Worm (Caenorhabditis elegans) whole organism, L1 larva: Measurements from ENCODE around the gene gcs-1.

Source experiments
- F16B12.6 ChIP-seq: fragments of 150-350 bp; optimal IDR thresholded peaks from 2 replicates; lab custom pipeline; 2014; ENCODE audit warnings: missing biosample characterization, missing genetic modification characterization
- aha-1 ChIP-seq: fragments of 150-350 bp; optimal IDR thresholded peaks from 2 replicates; lab custom pipeline; 2014; ENCODE audit warnings: missing biosample characterization, missing genetic modification characterization
- ama-1 ChIP-seq: fragments of 150-350 bp; optimal IDR thresholded peaks from 2 replicates; lab custom pipeline; 2014
- ceh-88 ChIP-seq: fragments of 200-800 bp; sonication (Bioruptor generic); IDR thresholded peaks from 2 replicates; pipeline ENCODE4 v1.3.6; 2022; ENCODE audit warnings: missing genetic modification characterization, missing compliant biosample characterization
- ces-1 ChIP-seq: fragments of 150-350 bp; optimal IDR thresholded peaks from 2 replicates; lab custom pipeline; 2014; ENCODE audit warnings: missing biosample characterization, missing genetic modification reagents, missing genetic modification characterization
- dpl-1 ChIP-seq, 3 experiments: fragments of 150-350 bp in 2 of 3; sonication (generic microtip) in 1 of 3; optimal IDR thresholded peaks; 2 replicates each; lab custom pipeline; 2014 to 2017; ENCODE audit warnings: missing biosample characterization in 3 of 3, missing genetic modification characterization in 3 of 3, missing genetic modification reagents in 3 of 3
- efl-1 ChIP-seq, 4 experiments: fragments of 150-350 bp; optimal IDR thresholded peaks in 3 of 4; peaks in 1 of 4; 1 replicate in 1 of 4; 2 replicates in 3 of 4; lab custom pipeline; 2014; ENCODE audit warnings: missing biosample characterization in 2 of 4, missing genetic modification characterization in 2 of 4, missing genetic modification reagents in 2 of 4
- efl-3 ChIP-seq: fragments of 200-800 bp; sonication (Bioruptor generic); optimal IDR thresholded peaks from 2 replicates; lab custom pipeline; 2018; ENCODE audit warnings: mild to moderate bottlenecking, missing genetic modification characterization, missing compliant biosample characterization
- egl-27 ChIP-seq, 2 experiments: fragments of 150-350 bp in 1 of 2; sonication (generic microtip); optimal IDR thresholded peaks; 3 replicates each; lab custom pipeline; 2017 to 2018; ENCODE audit warnings: missing biosample characterization in 2 of 2, missing genetic modification characterization in 2 of 2, missing genetic modification reagents in 2 of 2
- elt-2 ChIP-seq: sonication (generic microtip); optimal IDR thresholded peaks from 2 replicates; lab custom pipeline; 2016; ENCODE audit warnings: missing genetic modification characterization, mild to moderate bottlenecking, inconsistent platforms, missing compliant biosample characterization, missing genetic modification reagents
- elt-3 ChIP-seq, 6 experiments: fragments of 150-350 bp in 1 of 6; sonication (generic microtip); optimal IDR thresholded peaks; 2 replicates each; lab custom pipeline; 2017 to 2018; ENCODE audit warnings: missing biosample characterization in 6 of 6, missing genetic modification characterization in 6 of 6, inconsistent platforms in 1 of 6
- fos-1 ChIP-seq: fragments of 150-350 bp; optimal IDR thresholded peaks from 2 replicates; lab custom pipeline; 2014; ENCODE audit warnings: missing biosample characterization, missing genetic modification characterization
- hpl-2 ChIP-seq: fragments of 150-350 bp; optimal IDR thresholded peaks from 2 replicates; lab custom pipeline; 2014; ENCODE audit warnings: missing biosample characterization, missing genetic modification reagents, missing genetic modification characterization
- lin-15B ChIP-seq: fragments of 150-350 bp; sonication (generic microtip); optimal IDR thresholded peaks from 3 replicates; lab custom pipeline; 2014; ENCODE audit warnings: missing biosample characterization, missing genetic modification characterization
- lin-35 ChIP-seq, 2 experiments: fragments of 150-350 bp; optimal IDR thresholded peaks; 2 replicates each; lab custom pipeline; 2014; ENCODE audit warnings: missing biosample characterization in 2 of 2, missing genetic modification characterization in 2 of 2, missing genetic modification reagents in 2 of 2
- lir-3 ChIP-seq: sonication (generic microtip); optimal IDR thresholded peaks from 2 replicates; lab custom pipeline; 2016; ENCODE audit warnings: mild to moderate bottlenecking, missing genetic modification characterization, moderate library complexity, missing compliant biosample characterization; ENCODE audit not compliant: poor library complexity
- lsy-2 ChIP-seq, 2 experiments: fragments of 150-350 bp; optimal IDR thresholded peaks; 2 replicates each; lab custom pipeline; 2014; ENCODE audit warnings: missing biosample characterization in 2 of 2, missing genetic modification characterization in 2 of 2
- mdl-1 ChIP-seq, 2 experiments: fragments of 150-350 bp; optimal IDR thresholded peaks; 2 replicates each; lab custom pipeline; 2014 to 2017; ENCODE audit warnings: missing biosample characterization in 2 of 2, missing genetic modification characterization in 2 of 2, inconsistent platforms in 1 of 2
- mef-2 ChIP-seq: fragments of 150-350 bp; optimal IDR thresholded peaks from 2 replicates; lab custom pipeline; 2014; ENCODE audit warnings: missing biosample characterization, missing genetic modification characterization
- mep-1 ChIP-seq: fragments of 150-350 bp; optimal IDR thresholded peaks from 2 replicates; lab custom pipeline; 2014; ENCODE audit warnings: missing biosample characterization, missing genetic modification characterization
- nhr-237 ChIP-seq: fragments of 150-350 bp; optimal IDR thresholded peaks from 2 replicates; lab custom pipeline; 2014; ENCODE audit warnings: missing biosample characterization, missing genetic modification characterization
- nhr-47 ChIP-seq: sonication (generic microtip); optimal IDR thresholded peaks from 2 replicates; lab custom pipeline; 2016; ENCODE audit warnings: mild to moderate bottlenecking, missing genetic modification characterization, moderate library complexity, missing compliant biosample characterization
- nhr-85 ChIP-seq: sonication (generic microtip); peaks from one replicate; lab custom pipeline; 2016; ENCODE audit warnings: missing genetic modification characterization, inconsistent platforms, missing compliant biosample characterization
- skn-1 ChIP-seq: fragments of 150-350 bp; optimal IDR thresholded peaks from 2 replicates; lab custom pipeline; 2014; ENCODE audit warnings: missing biosample characterization, missing genetic modification characterization
- sox-4 ChIP-seq: sonication (generic microtip); optimal IDR thresholded peaks from 2 replicates; lab custom pipeline; 2016; ENCODE audit warnings: missing genetic modification characterization, missing compliant biosample characterization
- sup-37 ChIP-seq: fragments of 200-800 bp; sonication (Bioruptor generic); optimal IDR thresholded peaks from 2 replicates; lab custom pipeline; 2018; ENCODE audit warnings: mild to moderate bottlenecking, missing genetic modification characterization, missing compliant biosample characterization
- tbx-2 ChIP-seq: sonication (generic microtip); optimal IDR thresholded peaks from 2 replicates; lab custom pipeline; 2016; ENCODE audit warnings: missing genetic modification characterization, missing compliant biosample characterization
- tlp-1 ChIP-seq: fragments of 150-350 bp; optimal IDR thresholded peaks from 2 replicates; lab custom pipeline; 2014; ENCODE audit warnings: missing biosample characterization, missing genetic modification characterization
- ztf-11 ChIP-seq, 2 experiments: sonication (generic microtip); optimal IDR thresholded peaks; 2 replicates each; lab custom pipeline; 2016 to 2017; ENCODE audit warnings: missing genetic modification characterization in 2 of 2, missing biosample characterization in 1 of 2, missing compliant biosample characterization in 1 of 2

gcs-1 gene

DNA sequence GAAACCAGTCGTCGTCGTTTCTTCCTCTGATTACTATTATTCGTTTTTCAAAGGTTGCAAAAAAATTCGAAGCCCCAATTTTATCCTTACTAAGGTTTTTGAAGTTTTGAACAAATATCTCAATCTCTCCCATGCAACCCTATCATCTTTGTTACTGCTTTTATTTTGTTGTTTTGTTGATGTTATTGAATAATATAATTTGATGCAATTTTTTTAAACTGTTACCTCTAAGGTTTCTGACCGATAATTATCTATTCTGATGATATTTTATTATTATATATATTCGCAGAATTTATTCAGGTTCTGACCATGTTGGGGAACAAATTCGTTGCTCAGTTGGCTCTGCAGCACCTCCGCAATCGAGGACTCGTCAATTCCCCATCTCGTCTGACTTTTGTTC, 42.0 kb downstream of the gcs-1 start, which contains the start of gene ndub-2:
ndub-2 (plus strand) TSS at position 301 of the 400 bp plus-strand sequence.
- no peak for TF ChIP-seq ama-1 (lab: Kevin White, UChicago)
- no peak for TF ChIP-seq efl-1 (optimal IDR thresholded peaks at IDR 0.05; lab: Kevin White, UChicago)
- peak in 1 of 2 experiments; percentile 45 for TF ChIP-seq efl-1 (GFP tag; optimal IDR thresholded peaks at IDR 0.05 in 1 of 2; lab: Kevin White, UChicago)
- no peak for TF ChIP-seq nhr-237 (tag; lab: Kevin White, UChicago)

DNA sequence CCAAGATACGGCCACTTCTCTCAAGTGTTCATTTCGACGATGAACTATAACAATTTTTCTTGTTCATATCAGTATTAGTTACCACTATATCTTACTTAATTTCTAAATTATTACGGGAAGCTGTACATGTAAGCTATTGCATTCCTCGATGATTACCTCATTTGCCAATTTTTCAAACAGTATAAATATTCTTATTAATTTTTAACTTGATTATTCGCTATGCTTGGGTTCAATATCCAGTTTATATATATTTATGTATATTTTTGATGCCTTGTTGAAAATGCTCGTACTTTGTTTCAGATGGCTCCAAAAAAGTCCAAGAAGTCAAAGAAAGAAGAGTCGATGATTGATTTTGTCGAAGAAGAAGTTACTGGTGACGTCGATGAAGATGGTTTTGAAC, 43.8 kb downstream of the gcs-1 start, which contains the start of gene F44G4.1:
F44G4.1 (plus strand) TSS at position 301 of the 400 bp plus-strand sequence.
- no peak for TF ChIP-seq ces-1
- no peak for TF ChIP-seq mdl-1 (tag; optimal IDR thresholded peaks at IDR 0.05; lab: Kevin White, UChicago)
- TF ChIP-seq F16B12.6 (tag; lab: Kevin White, UChicago): no peak
- no peak for TF ChIP-seq nhr-237 (tag; lab: Kevin White, UChicago)
- TF ChIP-seq elt-3 (tag; optimal IDR thresholded peaks at IDR 0.05; lab: Kevin White, UChicago): no peak
- no peak for TF ChIP-seq egl-27 (tag; optimal IDR thresholded peaks at IDR 0.05; lab: Kevin White, UChicago)
- no peak for TF ChIP-seq efl-3
- no peak for TF ChIP-seq ceh-88 (GFP tag; lab: Robert Waterston, UW)
- no peak for TF ChIP-seq sup-37

DNA sequence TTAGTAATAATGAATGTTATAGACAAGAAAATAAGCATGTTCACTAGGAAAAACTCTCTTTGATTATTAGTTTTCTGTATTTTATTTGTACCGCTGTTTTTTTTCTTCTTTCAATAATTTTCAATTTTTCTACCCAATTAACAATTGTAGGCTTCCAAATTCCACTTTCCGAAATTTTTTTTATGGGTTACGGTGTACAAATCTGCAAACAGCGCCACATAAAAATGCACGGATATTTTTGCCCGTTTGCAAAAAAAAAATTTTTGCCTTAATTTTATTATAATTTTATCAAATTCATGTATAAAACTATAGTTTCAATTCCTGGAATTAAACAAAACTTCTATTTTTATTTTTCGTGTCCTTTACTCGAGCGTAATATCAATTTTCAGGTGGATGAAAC, 45.3 kb downstream of the gcs-1 start, which contains the start of gene ooc-5:
ooc-5 (plus strand) TSS at position 381 of the 400 bp plus-strand sequence.
- peak; percentile 74 for TF ChIP-seq F16B12.6 (tag; lab: Kevin White, UChicago)
- TF ChIP-seq lir-3 (tag; lab: Kevin White, UChicago): no peak
- TF ChIP-seq nhr-47 (tag; lab: Kevin White, UChicago): no peak
- TF ChIP-seq elt-2 (tag; lab: Kevin White, UChicago): no peak
- TF ChIP-seq skn-1 (tag; lab: Kevin White, UChicago): peak; percentile 1
- TF ChIP-seq efl-1 (optimal IDR thresholded peaks at IDR 0.05; lab: Kevin White, UChicago): peak in 1 of 2 experiments; percentile 5
- TF ChIP-seq efl-1 (GFP tag; optimal IDR thresholded peaks at IDR 0.05 in 1 of 2; lab: Kevin White, UChicago): peak in 1 of 2 experiments; percentile 8
- no peak for TF ChIP-seq sox-4
- TF ChIP-seq dpl-1 (GFP tag; optimal IDR thresholded peaks at IDR 0.05; lab: Kevin White, UChicago): peak in 2 of 3 experiments; percentile 8 to 41
- no peak for TF ChIP-seq tlp-1 (tag; lab: Kevin White, UChicago)
- TF ChIP-seq lsy-2 (tag; optimal IDR thresholded peaks at IDR 0.05; lab: Kevin White, UChicago): peak; percentile 84 to 97
- peak; percentile 28 for TF ChIP-seq mep-1 (tag; lab: Kevin White, UChicago)
- TF ChIP-seq nhr-85: no peak

DNA sequence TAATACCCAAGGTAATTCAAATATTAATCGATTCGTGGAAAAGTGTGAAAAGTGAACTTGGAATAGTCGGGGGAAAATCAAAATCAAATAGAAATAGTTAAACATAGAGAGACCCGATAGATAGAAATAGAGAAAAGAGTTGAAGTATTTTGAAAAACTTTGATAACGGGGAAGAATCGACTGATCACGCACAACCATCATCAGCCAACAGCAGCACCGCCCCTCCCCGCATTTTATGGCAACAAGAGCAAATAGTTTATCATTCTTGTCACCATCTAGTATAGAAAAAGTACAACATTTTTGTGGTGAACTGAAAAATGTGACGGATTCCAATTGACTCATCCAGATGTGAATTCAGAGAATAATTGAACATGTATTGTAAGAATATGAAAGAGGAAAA, 46.5 kb downstream of the gcs-1 start:
- no peak for TF ChIP-seq efl-1 (optimal IDR thresholded peaks at IDR 0.05; lab: Kevin White, UChicago)
- peak in 1 of 2 experiments; percentile 49 for TF ChIP-seq efl-1 (GFP tag; optimal IDR thresholded peaks at IDR 0.05 in 1 of 2; lab: Kevin White, UChicago)
- no peak for TF ChIP-seq aha-1 (tag; lab: Kevin White, UChicago)
- TF ChIP-seq lin-35 (GFP tag; optimal IDR thresholded peaks at IDR 0.05; lab: Kevin White, UChicago): peak in 1 of 2 experiments; percentile 31

DNA sequence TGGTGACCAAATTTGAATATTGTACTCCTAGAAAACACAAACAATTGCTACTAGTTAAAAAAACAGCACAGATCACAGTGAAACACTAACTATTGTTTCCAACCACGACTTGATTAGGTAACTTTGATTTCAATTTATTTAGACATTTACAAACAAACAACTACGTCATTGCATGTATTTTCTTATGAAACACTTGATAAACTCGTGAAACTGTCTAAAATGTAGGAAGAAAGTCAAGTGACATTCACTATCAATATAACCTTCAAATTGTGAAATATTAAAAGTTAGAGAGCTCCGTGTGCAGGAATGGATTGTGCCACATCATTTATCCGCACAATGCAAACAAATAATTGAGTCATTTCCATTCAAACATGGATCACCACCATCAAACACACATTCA, 47.8 kb downstream of the gcs-1 start:
- TF ChIP-seq lin-35 (GFP tag; optimal IDR thresholded peaks at IDR 0.05; lab: Kevin White, UChicago) (peak in 1 of 2 experiments; percentile 20), sox-4 (no peak), elt-2 (tag; lab: Kevin White, UChicago) (peak; percentile 19), hpl-2 (GFP tag; lab: Kevin White, UChicago) (peak; percentile 1)

DNA sequence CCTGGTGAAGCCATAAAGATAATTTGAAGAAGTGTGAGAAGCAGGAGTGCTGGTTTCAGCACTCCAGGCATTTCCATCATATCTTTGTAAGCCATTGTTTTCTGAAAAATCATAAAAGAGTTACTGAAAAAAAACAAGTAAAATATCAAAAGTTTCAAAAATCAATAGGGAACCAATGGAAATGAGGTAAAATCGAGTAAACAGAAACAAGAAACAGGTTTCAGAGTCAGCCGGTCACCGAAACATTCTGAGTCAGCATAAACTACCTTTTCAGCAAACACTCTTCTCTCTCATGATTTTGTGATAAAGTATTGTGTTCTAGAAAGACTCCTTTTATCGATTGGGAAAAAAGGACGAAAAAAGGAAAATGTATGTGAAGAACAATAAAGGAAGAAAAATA, 48.7 kb downstream of the gcs-1 start, which contains the start of gene C18E9.9:
C18E9.9 (minus strand) TSS at position 101 of the 400 bp plus-strand sequence.
- no peak for TF ChIP-seq ztf-11 (tag; optimal IDR thresholded peaks at IDR 0.05; lab: Kevin White, UChicago)
- TF ChIP-seq tbx-2 (tag; lab: Kevin White, UChicago): no peak
- TF ChIP-seq ama-1 (lab: Kevin White, UChicago): no peak
- TF ChIP-seq lin-15B (tag; lab: Kevin White, UChicago): no peak
- TF ChIP-seq fos-1: no peak
- TF ChIP-seq tlp-1 (tag; lab: Kevin White, UChicago): no peak
- TF ChIP-seq elt-3 (tag; optimal IDR thresholded peaks at IDR 0.05; lab: Kevin White, UChicago): no peak
- TF ChIP-seq hpl-2 (GFP tag; lab: Kevin White, UChicago): no peak
- no peak for TF ChIP-seq mef-2 (tag; lab: Kevin White, UChicago)
